Fruit fly (Drosophila melanogaster) whole organism, embryonic: ENCODE results near the gene sws.

Experiments used
- ATbp ChIP-seq: fragments of 200-800 bp; sonication (Bioruptor generic); optimal IDR thresholded peaks from 2 replicates; lab custom pipeline; 2017; ENCODE audit warnings: missing biosample characterization, mild to moderate bottlenecking, missing genetic modification characterization, missing genetic modification reagents
- Asciz ChIP-seq: fragments of 200-800 bp; sonication (Bioruptor generic); optimal IDR thresholded peaks from 2 replicates; lab custom pipeline; 2017; ENCODE audit warnings: missing biosample characterization, mild to moderate bottlenecking, missing genetic modification characterization, missing genetic modification reagents
- Atf6 ChIP-seq: fragments of 200-800 bp; sonication (Bioruptor generic); IDR thresholded peaks from 2 replicates; pipeline ENCODE4 v1.3.6; 2022; ENCODE audit warnings: missing biosample characterization, missing genetic modification characterization
- Bteb2 ChIP-seq: fragments of 200-800 bp; sonication (Bioruptor generic); optimal IDR thresholded peaks from 2 replicates; lab custom pipeline; 2016; ENCODE audit warnings: missing biosample characterization, missing genetic modification characterization
- C15 ChIP-seq: fragments of 200-800 bp; sonication (Bioruptor generic); IDR thresholded peaks from 3 replicates; pipeline ENCODE4 v1.3.6; 2022; ENCODE audit warnings: missing biosample characterization, missing genetic modification characterization
- CG10267 ChIP-seq: fragments of 200-800 bp; sonication (Bioruptor generic); optimal IDR thresholded peaks from 2 replicates; lab custom pipeline; 2018; ENCODE audit warnings: missing biosample characterization, mild to moderate bottlenecking, missing genetic modification characterization, moderate library complexity
- CG10462 ChIP-seq: fragments of 200-800 bp; sonication (Bioruptor generic); optimal IDR thresholded peaks from 2 replicates; lab custom pipeline; 2016; ENCODE audit warnings: missing biosample characterization, missing genetic modification characterization
- CG10565 ChIP-seq: fragments of 200-800 bp; sonication (Bioruptor generic); optimal IDR thresholded peaks from 3 replicates; lab custom pipeline; 2016; ENCODE audit warnings: missing biosample characterization, mild to moderate bottlenecking, missing genetic modification characterization
- CG11093 ChIP-seq: fragments of 200-800 bp; sonication (Bioruptor generic); IDR thresholded peaks from 3 replicates; pipeline ENCODE4 v1.3.6; 2022; ENCODE audit warnings: missing biosample characterization, missing genetic modification characterization
- CG11696 ChIP-seq: fragments of 200-800 bp; sonication (Bioruptor generic); IDR thresholded peaks from 2 replicates; pipeline ENCODE4 v1.3.6; 2022; ENCODE audit warnings: missing biosample characterization, missing genetic modification characterization
- CG12104 ChIP-seq: fragments of 200-800 bp; sonication (Bioruptor generic); optimal IDR thresholded peaks from 3 replicates; lab custom pipeline; 2016; ENCODE audit warnings: missing biosample characterization, missing genetic modification characterization
- CG12659 ChIP-seq: fragments of 200-800 bp; sonication (Bioruptor generic); optimal IDR thresholded peaks from 3 replicates; lab custom pipeline; 2017; ENCODE audit warnings: mild to moderate bottlenecking, missing biosample characterization, missing genetic modification reagents, missing genetic modification characterization
- CG12744 ChIP-seq: fragments of 200-800 bp; sonication (Bioruptor generic); optimal IDR thresholded peaks from 2 replicates; lab custom pipeline; 2016; ENCODE audit warnings: missing biosample characterization, missing genetic modification characterization
- CG15696 ChIP-seq: fragments of 200-800 bp; sonication (Bioruptor generic); optimal IDR thresholded peaks from 2 replicates; lab custom pipeline; 2019; ENCODE audit warnings: missing biosample characterization, mild to moderate bottlenecking, missing genetic modification characterization, moderate library complexity
- CG1647 ChIP-seq: fragments of 200-800 bp; sonication (Bioruptor generic); optimal IDR thresholded peaks from 3 replicates; lab custom pipeline; 2016; ENCODE audit warnings: missing biosample characterization, missing genetic modification characterization
- CG3163 ChIP-seq: fragments of 200-800 bp; sonication (Bioruptor generic); optimal IDR thresholded peaks from 3 replicates; lab custom pipeline; 2016; ENCODE audit warnings: missing biosample characterization, missing genetic modification characterization
- CG32767 ChIP-seq: fragments of 200-800 bp; sonication (Bioruptor generic); IDR thresholded peaks from 2 replicates; pipeline ENCODE4 v1.3.6; 2022; ENCODE audit warnings: missing biosample characterization, missing genetic modification characterization
- CG3281 ChIP-seq: fragments of 200-800 bp; sonication (Bioruptor generic); optimal IDR thresholded peaks from 3 replicates; lab custom pipeline; 2017; ENCODE audit warnings: missing biosample characterization, mild to moderate bottlenecking, missing genetic modification characterization
- CG3838 ChIP-seq: fragments of 200-800 bp; sonication (Bioruptor generic); optimal IDR thresholded peaks from 3 replicates; lab custom pipeline; 2016; ENCODE audit warnings: missing biosample characterization, missing genetic modification characterization
- CG4360 ChIP-seq: fragments of 200-800 bp; sonication (Bioruptor generic); IDR thresholded peaks from 2 replicates; pipeline ENCODE4 v1.3.6; 2022; ENCODE audit warnings: missing biosample characterization, missing genetic modification characterization
- CG4424 ChIP-seq: fragments of 200-800 bp; sonication (Bioruptor generic); optimal IDR thresholded peaks from 3 replicates; lab custom pipeline; 2016; ENCODE audit warnings: missing biosample characterization, missing genetic modification characterization
- CG5953 ChIP-seq: fragments of 200-800 bp; sonication (Bioruptor generic); IDR thresholded peaks from 2 replicates; pipeline ENCODE4 v1.3.6; 2022; ENCODE audit warnings: missing biosample characterization, missing genetic modification characterization
- CG6791 ChIP-seq: fragments of 200-800 bp; sonication (Bioruptor generic); IDR thresholded peaks from 3 replicates; pipeline ENCODE4 v1.3.6; 2022; ENCODE audit warnings: missing biosample characterization, missing genetic modification characterization; ENCODE audit not compliant: partially characterized antibody
- CG8359 ChIP-seq: fragments of 200-800 bp; sonication (Bioruptor generic); optimal IDR thresholded peaks from 2 replicates; lab custom pipeline; 2017; ENCODE audit warnings: missing biosample characterization, mild to moderate bottlenecking, missing genetic modification characterization, borderline replicate concordance
- Dad ChIP-seq: fragments of 200-800 bp; sonication (Bioruptor generic); optimal IDR thresholded peaks from 3 replicates; lab custom pipeline; 2016; ENCODE audit warnings: missing biosample characterization, missing genetic modification characterization
- Dbx ChIP-seq: fragments of 200-800 bp; sonication (Bioruptor generic); IDR thresholded peaks from 3 replicates; pipeline ENCODE4 v1.3.6; 2022; ENCODE audit warnings: missing biosample characterization, missing genetic modification characterization
- HLH4C ChIP-seq: fragments of 200-800 bp; sonication (Bioruptor generic); IDR thresholded peaks from 3 replicates; pipeline ENCODE4 v1.3.6; 2022; ENCODE audit warnings: missing biosample characterization, missing genetic modification characterization; ENCODE audit not compliant: partially characterized antibody
- Hey ChIP-seq: fragments of 200-800 bp; sonication (Bioruptor generic); optimal IDR thresholded peaks from 3 replicates; lab custom pipeline; 2018; ENCODE audit warnings: missing biosample characterization, mild to moderate bottlenecking, missing genetic modification characterization
- Hsf ChIP-seq: fragments of 200-800 bp; sonication (Bioruptor generic); optimal IDR thresholded peaks from 3 replicates; lab custom pipeline; 2016; ENCODE audit warnings: missing biosample characterization, missing genetic modification characterization
- Mad ChIP-seq: fragments of 200-800 bp; sonication (Bioruptor generic); optimal IDR thresholded peaks from 2 replicates; lab custom pipeline; 2016; ENCODE audit warnings: missing biosample characterization, missing genetic modification characterization
- Poxn ChIP-seq: fragments of 200-800 bp; sonication (Bioruptor generic); IDR thresholded peaks from 2 replicates; pipeline ENCODE4 v1.3.6; 2022; ENCODE audit warnings: missing biosample characterization, missing genetic modification characterization
- Ravus ChIP-seq: fragments of 200-800 bp; sonication (Bioruptor generic); IDR thresholded peaks from 2 replicates; pipeline ENCODE4 v1.3.6; 2022; ENCODE audit warnings: missing biosample characterization, missing genetic modification characterization
- aop ChIP-seq: fragments of 200-800 bp; sonication (Bioruptor generic); IDR thresholded peaks from 2 replicates; pipeline ENCODE4 v1.3.6; 2022; ENCODE audit warnings: missing biosample characterization, missing genetic modification characterization
- ase ChIP-seq: fragments of 200-800 bp; sonication (Bioruptor generic); IDR thresholded peaks from 3 replicates; pipeline ENCODE4 v1.3.6; 2022; ENCODE audit warnings: missing biosample characterization, missing genetic modification characterization
- az2 ChIP-seq: fragments of 200-800 bp; sonication (Bioruptor generic); optimal IDR thresholded peaks from 3 replicates; lab custom pipeline; 2016; ENCODE audit warnings: missing biosample characterization, missing genetic modification characterization
- bcd ChIP-seq: fragments of 200-800 bp; sonication (Bioruptor generic); optimal IDR thresholded peaks from 2 replicates; lab custom pipeline; 2017; ENCODE audit warnings: missing biosample characterization, mild to moderate bottlenecking, missing genetic modification characterization
- cato ChIP-seq: fragments of 200-800 bp; sonication (Bioruptor generic); optimal IDR thresholded peaks from 2 replicates; lab custom pipeline; 2016; ENCODE audit warnings: missing biosample characterization, missing genetic modification characterization, borderline replicate concordance
- chif ChIP-seq, 2 experiments: fragments of 200-800 bp; sonication (Bioruptor generic); optimal IDR thresholded peaks; 3 replicates each; lab custom pipeline; 2016; ENCODE audit warnings: missing biosample characterization in 2 of 2, missing genetic modification characterization in 2 of 2
- disco-r ChIP-seq: fragments of 200-800 bp; sonication (Bioruptor generic); optimal IDR thresholded peaks from 2 replicates; lab custom pipeline; 2016; ENCODE audit warnings: missing biosample characterization, missing genetic modification characterization
- gce ChIP-seq: fragments of 200-800 bp; sonication (Bioruptor generic); IDR thresholded peaks from 3 replicates; pipeline ENCODE4 v1.3.6; 2022; ENCODE audit warnings: missing biosample characterization, missing genetic modification characterization
- kay ChIP-seq: fragments of 200-800 bp; sonication (Bioruptor generic); optimal IDR thresholded peaks from 2 replicates; lab custom pipeline; 2016; ENCODE audit warnings: missing biosample characterization, missing genetic modification characterization
- lbe ChIP-seq: fragments of 200-800 bp; sonication (Bioruptor generic); optimal IDR thresholded peaks from 2 replicates; lab custom pipeline; 2016; ENCODE audit warnings: missing biosample characterization, mild to moderate bottlenecking, missing genetic modification characterization
- oc ChIP-seq: fragments of 200-800 bp; sonication (Bioruptor generic); optimal IDR thresholded peaks from 2 replicates; lab custom pipeline; 2018; ENCODE audit warnings: missing biosample characterization, mild to moderate bottlenecking, missing genetic modification characterization, moderate library complexity
- org-1 ChIP-seq: fragments of 200-800 bp; sonication (Bioruptor generic); optimal IDR thresholded peaks from 2 replicates; lab custom pipeline; 2017; ENCODE audit warnings: missing biosample characterization, missing genetic modification characterization
- pfk ChIP-seq: fragments of 200-800 bp; sonication (Bioruptor generic); optimal IDR thresholded peaks from 2 replicates; lab custom pipeline; 2018; ENCODE audit warnings: missing biosample characterization, mild to moderate bottlenecking, missing genetic modification characterization, moderate library complexity
- pzg ChIP-seq: fragments of 200-800 bp; sonication (Bioruptor generic); optimal IDR thresholded peaks from 3 replicates; lab custom pipeline; 2018; ENCODE audit warnings: missing biosample characterization, mild to moderate bottlenecking, missing genetic modification characterization, moderate library complexity
- salm ChIP-seq: fragments of 200-800 bp; sonication (Bioruptor generic); optimal IDR thresholded peaks from 2 replicates; lab custom pipeline; 2018; ENCODE audit warnings: missing biosample characterization, mild to moderate bottlenecking, missing genetic modification characterization
- seq ChIP-seq: fragments of 200-800 bp; sonication (Bioruptor generic); IDR thresholded peaks from 2 replicates; pipeline ENCODE4 v1.3.6; 2022; ENCODE audit warnings: missing biosample characterization, missing genetic modification characterization
- slp2 ChIP-seq: fragments of 200-800 bp; sonication (Bioruptor generic); optimal IDR thresholded peaks from 2 replicates; lab custom pipeline; 2016; ENCODE audit warnings: missing biosample characterization, missing genetic modification characterization
- tap ChIP-seq: fragments of 200-800 bp; optimal IDR thresholded peaks from 3 replicates; lab custom pipeline; 2019; ENCODE audit warnings: missing biosample characterization, mild to moderate bottlenecking, missing genetic modification characterization, moderate library complexity

sws gene

dm6 chrX:7920081-7920688 lies 47.9 kb downstream of the sws start, which contains the start of the genes hdm and Ykt6 (continued):
- peak; percentile 43; the same call in 1 of the 2 replicates for TF ChIP-seq aop (GFP tag; lab: Robert Waterston, UW)
- TF ChIP-seq disco-r (GFP tag; lab: Kevin White, UChicago): peak; percentile 41
- peak; percentile 37; the same call in 1 of the 2 replicates for TF ChIP-seq CG11696 (GFP tag; lab: Robert Waterston, UW)
- peak; percentile 64 for TF ChIP-seq CG3281 (GFP tag; lab: Kevin White, UChicago)
- TF ChIP-seq az2 (GFP tag; lab: Kevin White, UChicago): peak; percentile 77
- TF ChIP-seq CG15696 (tag; lab: Kevin White, UChicago): peak; percentile 80
- TF ChIP-seq Asciz (GFP tag; lab: Kevin White, UChicago): no peak
- TF ChIP-seq Bteb2: peak; percentile 65
- TF ChIP-seq chif (GFP tag; optimal IDR thresholded peaks at IDR 0.05; lab: Kevin White, UChicago): peak; percentile 68 to 81
- peak; percentile 68 for TF ChIP-seq CG10462
- TF ChIP-seq CG8359 (GFP tag; lab: Kevin White, UChicago): peak; percentile 30
- TF ChIP-seq Hsf: peak; percentile 77
- TF ChIP-seq Mad (GFP tag; lab: Kevin White, UChicago): peak; percentile 74
- TF ChIP-seq pzg (GFP tag; lab: Kevin White, UChicago): peak; percentile 82
- TF ChIP-seq seq: peak; percentile 68
- TF ChIP-seq Poxn: peak; percentile 10; the same call in 1 of the 2 replicates
- TF ChIP-seq CG11093 (GFP tag; lab: Robert Waterston, UW): peak; percentile 68
- TF ChIP-seq Atf6 (GFP tag; lab: Robert Waterston, UW): peak; percentile 85
- TF ChIP-seq CG1647 (GFP tag; lab: Kevin White, UChicago): peak; percentile 72
- TF ChIP-seq CG10267 (tag; lab: Kevin White, UChicago): peak; percentile 76
- TF ChIP-seq gce (GFP tag; lab: Robert Waterston, UW): no peak
- TF ChIP-seq Dad (GFP tag; lab: Kevin White, UChicago): peak; percentile 72
- TF ChIP-seq CG12659: peak; percentile 81
- peak; percentile 62 for TF ChIP-seq CG5953 (GFP tag; lab: Robert Waterston, UW)
- peak; percentile 59; the same call in 1 of the 3 replicates for TF ChIP-seq ase
- peak; percentile 91 for TF ChIP-seq CG6791 (GFP tag; lab: Robert Waterston, UW)
- peak; percentile 79 for TF ChIP-seq kay
- peak; percentile 58 for TF ChIP-seq CG12744 (GFP tag; lab: Kevin White, UChicago)
- TF ChIP-seq CG3163: peak; percentile 73
- peak; percentile 51 for TF ChIP-seq CG12104 (GFP tag; lab: Kevin White, UChicago)
- TF ChIP-seq Hey: no peak
- TF ChIP-seq oc (tag; lab: Kevin White, UChicago): no peak
- TF ChIP-seq cato: peak; percentile 56
- peak; percentile 12 for TF ChIP-seq salm (tag; lab: Kevin White, UChicago)
- TF ChIP-seq CG3838: no peak
- no peak for TF ChIP-seq tap (tag; lab: Kevin White, UChicago)
- peak; percentile 95 for TF ChIP-seq HLH4C (GFP tag; lab: Robert Waterston, UW)
- no peak for TF ChIP-seq ATbp (GFP tag; lab: Kevin White, UChicago)
- peak; percentile 74 for TF ChIP-seq CG4424 (GFP tag; lab: Kevin White, UChicago)
- no peak for TF ChIP-seq bcd (GFP tag; lab: Kevin White, UChicago)
- peak; percentile 44 for TF ChIP-seq CG4360 (GFP tag; lab: Robert Waterston, UW)
- TF ChIP-seq slp2: peak; percentile 67
- peak; percentile 28 for TF ChIP-seq org-1
- peak; percentile 17 for TF ChIP-seq pfk
- no peak for TF ChIP-seq CG10565
- TF ChIP-seq Dbx (GFP tag; lab: Robert Waterston, UW): peak; percentile 87
- TF ChIP-seq lbe (GFP tag; lab: Kevin White, UChicago): peak; percentile 64
- TF ChIP-seq CG32767: peak; percentile 74
- TF ChIP-seq C15 (GFP tag; lab: Robert Waterston, UW): no peak
- TF ChIP-seq Ravus (GFP tag; lab: Robert Waterston, UW): no peak
